Fruit fly (Drosophila melanogaster): Measurements from ENCODE around the gene Nup205.
A peak's percentile ranks its signal among the peaks of the same experiment; 100 is the strongest.

The Nup205 gene

DNA sequence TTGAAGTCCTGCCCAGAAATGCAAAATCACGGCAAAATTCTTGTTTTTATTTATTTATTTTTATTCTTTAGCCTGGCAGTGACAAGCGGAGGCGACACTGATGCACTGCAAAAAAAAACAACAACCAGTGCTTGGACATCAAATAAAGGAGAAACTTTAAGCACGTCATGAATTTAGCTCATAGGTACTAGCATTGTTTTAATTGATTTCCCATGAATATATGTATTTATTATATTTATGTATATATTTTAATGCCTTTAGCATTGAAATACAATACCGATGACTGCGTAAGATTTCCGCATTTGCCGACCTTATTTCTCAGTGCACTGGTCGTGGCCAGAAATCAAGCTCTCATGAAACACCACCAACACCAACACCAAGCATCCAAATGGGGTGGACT is 33.4 kb upstream of the Nup205 start:
- TF ChIP-seq dac (GFP tag; optimal IDR thresholded peaks at IDR 0.05) = no peak

DNA sequence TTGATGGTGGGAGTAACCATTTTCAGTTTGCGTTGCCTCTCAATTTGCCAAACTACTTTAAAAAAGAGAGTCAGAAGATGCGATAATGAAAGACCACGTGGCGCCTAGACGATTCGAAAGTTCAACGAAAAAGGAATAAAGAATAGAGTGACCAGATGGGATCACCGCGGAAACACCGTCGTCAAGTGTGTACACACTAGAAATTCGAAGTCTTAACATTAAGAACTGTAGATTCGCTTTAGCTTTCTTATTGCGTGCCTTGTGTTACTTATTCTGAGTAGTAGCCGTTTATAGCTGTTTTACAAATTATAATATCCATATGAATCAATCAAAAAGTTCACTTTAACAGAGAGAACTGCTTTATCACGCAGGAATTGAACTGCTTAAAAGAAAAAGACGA is 28.0 kb upstream of the Nup205 start, which contains the start of gene SkpE:
TSS of gene SkpE (minus strand) at position 101 of the 400 bp plus-strand sequence.
- no peak for TF ChIP-seq CG10631 (GFP tag; optimal IDR thresholded peaks at IDR 0.05)
- TF ChIP-seq salr (GFP tag; optimal IDR thresholded peaks at IDR 0.05) = no peak
- TF ChIP-seq CG32006 (GFP tag; optimal IDR thresholded peaks at IDR 0.05) = no peak
- TF ChIP-seq ss (GFP tag; optimal IDR thresholded peaks at IDR 0.05) = no peak
- no peak for TF ChIP-seq Eip93F (GFP tag; optimal IDR thresholded peaks at IDR 0.05)
- TF ChIP-seq OdsH (GFP tag; optimal IDR thresholded peaks at IDR 0.05) = no peak
- no peak for TF ChIP-seq Ets96B (tag; optimal IDR thresholded peaks at IDR 0.05)
- TF ChIP-seq Hr4 (GFP tag; optimal IDR thresholded peaks at IDR 0.05) = no peak
- no peak for TF ChIP-seq dac (GFP tag; optimal IDR thresholded peaks at IDR 0.05)
- TF ChIP-seq achi (GFP tag; optimal IDR thresholded peaks at IDR 0.05) = no peak
- TF ChIP-seq CG8319 (GFP tag; optimal IDR thresholded peaks at IDR 0.05) = no peak
- TF ChIP-seq CG1621 (tag; optimal IDR thresholded peaks at IDR 0.05) = no peak
- TF ChIP-seq spab (GFP tag; optimal IDR thresholded peaks at IDR 0.05) = no peak
- TF ChIP-seq net (GFP tag; optimal IDR thresholded peaks at IDR 0.05) = no peak

DNA sequence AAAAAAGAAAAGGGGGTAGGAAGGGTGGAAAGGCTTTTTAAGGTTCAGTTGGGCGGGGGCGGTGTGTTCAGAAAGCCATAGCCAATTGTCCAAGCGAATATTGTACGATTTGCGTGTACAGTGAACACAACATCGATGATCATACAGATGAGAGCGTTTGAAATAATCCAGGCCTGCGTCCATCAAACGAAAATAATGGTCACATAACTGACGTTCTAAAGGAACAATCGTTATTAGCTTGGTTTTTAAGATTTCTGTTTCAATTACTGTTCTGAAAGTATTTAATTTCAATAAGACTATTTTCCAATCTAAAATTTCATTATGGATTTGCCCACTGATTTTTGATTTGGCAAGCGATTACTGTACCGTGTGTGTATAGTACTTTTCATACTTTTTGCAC is 26.8 kb upstream of the Nup205 start:
- TF ChIP-seq fd85E (GFP tag; optimal IDR thresholded peaks at IDR 0.05) = no peak
- TF ChIP-seq Eip78C (GFP tag) = peak; percentile 33
- TF ChIP-seq Sox102F (GFP tag; optimal IDR thresholded peaks at IDR 0.05) = no peak
- TF ChIP-seq cyc (GFP tag; optimal IDR thresholded peaks at IDR 0.05) = no peak
- no peak for TF ChIP-seq Hr38 (GFP tag; optimal IDR thresholded peaks at IDR 0.05)

DNA sequence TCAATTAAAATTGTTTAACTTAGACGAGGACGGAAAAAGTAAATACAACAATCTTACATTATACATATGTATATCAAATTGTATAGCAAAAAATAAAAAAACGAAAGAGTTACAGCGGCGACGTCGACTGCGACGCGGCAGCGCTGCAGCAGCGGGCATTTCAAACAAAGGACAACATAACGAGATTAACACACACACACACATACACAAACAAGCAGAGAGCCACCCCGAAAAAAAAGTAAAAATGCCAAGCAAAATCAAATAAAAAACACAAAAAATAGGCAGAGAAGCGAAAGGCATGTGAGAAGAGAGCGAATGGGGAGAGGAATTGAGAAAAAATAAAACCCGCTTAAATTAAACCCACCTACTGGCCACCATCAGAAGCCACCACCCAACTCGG is 24.3 kb upstream of the Nup205 start:
- TF ChIP-seq CG7368 (GFP tag; optimal IDR thresholded peaks at IDR 0.05) (no peak), Eip93F (GFP tag; optimal IDR thresholded peaks at IDR 0.05) (no peak), CG9139 (GFP tag; optimal IDR thresholded peaks at IDR 0.05) (no peak), salr (GFP tag; optimal IDR thresholded peaks at IDR 0.05) (no peak), Sox14 (GFP tag; optimal IDR thresholded peaks at IDR 0.05) (no peak), fd59A (GFP tag; optimal IDR thresholded peaks at IDR 0.05) (no peak), fd85E (GFP tag; optimal IDR thresholded peaks at IDR 0.05) (no peak), achi (GFP tag; optimal IDR thresholded peaks at IDR 0.05) (no peak), Smox (GFP tag; optimal IDR thresholded peaks at IDR 0.05) (no peak), Blimp-1 (GFP tag; optimal IDR thresholded peaks at IDR 0.05) (no peak), CG1621 (tag; optimal IDR thresholded peaks at IDR 0.05) (no peak)

DNA sequence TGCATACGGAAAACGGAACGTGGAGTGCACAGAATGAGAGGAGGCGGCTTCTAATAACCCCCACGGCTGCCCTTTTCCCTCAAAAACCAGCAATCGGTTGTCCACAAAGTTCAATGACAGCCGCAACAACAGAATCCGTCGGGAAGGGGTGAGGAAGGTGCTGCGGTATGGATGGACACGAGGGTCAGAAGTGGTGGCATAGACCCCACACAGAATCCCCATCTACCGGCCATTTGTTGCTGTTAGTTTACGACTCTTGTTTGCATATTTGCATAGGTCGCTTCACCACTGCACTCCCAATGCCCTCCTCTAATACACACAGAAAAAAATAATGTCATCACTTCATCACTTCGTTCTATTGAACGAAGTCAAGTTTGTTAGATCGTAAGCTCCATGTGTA is 12.9 kb upstream of the Nup205 start:
- TF ChIP-seq CG15336 (GFP tag; IDR thresholded peaks at IDR 0.05) (no peak), CG10669 (GFP tag; optimal IDR thresholded peaks at IDR 0.05) (no peak), dac (GFP tag; optimal IDR thresholded peaks at IDR 0.05) (no peak), Eip75B (GFP tag; optimal IDR thresholded peaks at IDR 0.05) (no peak), fkh (GFP tag; optimal IDR thresholded peaks at IDR 0.05) (peak; percentile 52), CG11762 (GFP tag; optimal IDR thresholded peaks at IDR 0.05; ENCODE audit: insufficient read depth) (no peak), Gug (GFP tag; IDR thresholded peaks at IDR 0.05) (no peak), CG4318 (GFP tag; optimal IDR thresholded peaks at IDR 0.05) (no peak), Eip78C (GFP tag) (peak; percentile 13)

DNA sequence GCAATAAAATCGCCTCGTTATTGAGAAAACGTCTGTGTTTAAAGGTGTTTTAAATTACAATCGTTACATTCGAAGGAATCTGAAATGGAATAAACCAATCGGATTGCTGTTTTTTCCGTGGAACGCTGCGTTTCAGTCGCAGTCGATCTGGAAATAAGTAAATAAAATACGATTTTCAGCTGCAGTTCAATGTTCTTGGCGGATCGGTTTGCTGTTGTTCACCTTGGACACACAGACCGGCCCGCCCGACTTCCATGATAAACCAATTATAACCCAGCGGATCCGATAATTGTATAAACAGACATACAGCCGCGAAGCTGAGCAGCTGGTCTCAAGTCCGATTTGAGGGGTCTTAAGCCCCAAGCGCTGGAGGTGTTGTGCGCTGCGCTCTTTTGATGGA is 11.7 kb upstream of the Nup205 start:
- TF ChIP-seq CG11294 (GFP tag; IDR thresholded peaks at IDR 0.05) (no peak), CG6276 (GFP tag; optimal IDR thresholded peaks at IDR 0.05) (no peak), svp (GFP tag) (peak; percentile 58)

Data from whole organism, prepupa.